Fruit fly (Drosophila melanogaster) whole organism, embryonic: ENCODE data around the gene CG6415.

Source experiments
- Aef1 ChIP-seq: fragments of 200-800 bp; sonication (Bioruptor generic); IDR thresholded peaks from 3 replicates; pipeline ENCODE4 v1.3.6; 2022; ENCODE audit warnings: missing biosample characterization, missing genetic modification characterization
- Atf3 ChIP-seq: fragments of 200-800 bp; sonication (Bioruptor generic); optimal IDR thresholded peaks from 3 replicates; lab custom pipeline; 2016; ENCODE audit warnings: missing biosample characterization, missing genetic modification characterization
- Atf6 ChIP-seq: fragments of 200-800 bp; sonication (Bioruptor generic); IDR thresholded peaks from 2 replicates; pipeline ENCODE4 v1.3.6; 2022; ENCODE audit warnings: missing biosample characterization, missing genetic modification characterization
- BtbVII ChIP-seq: fragments of 200-800 bp; sonication (Bioruptor generic); optimal IDR thresholded peaks from 3 replicates; lab custom pipeline; 2017; ENCODE audit warnings: missing biosample characterization, mild to moderate bottlenecking, missing genetic modification characterization
- CG10209 ChIP-seq: fragments of 200-800 bp; sonication (Bioruptor generic); optimal IDR thresholded peaks from 3 replicates; lab custom pipeline; 2017; ENCODE audit warnings: missing biosample characterization, mild to moderate bottlenecking, missing genetic modification characterization, missing genetic modification reagents
- CG10979 ChIP-seq: fragments of 200-800 bp; sonication (Bioruptor generic); optimal IDR thresholded peaks from 2 replicates; lab custom pipeline; 2018; ENCODE audit warnings: missing biosample characterization, mild to moderate bottlenecking, missing genetic modification characterization, moderate library complexity
- CG11696 ChIP-seq: fragments of 200-800 bp; sonication (Bioruptor generic); IDR thresholded peaks from 2 replicates; pipeline ENCODE4 v1.3.6; 2022; ENCODE audit warnings: missing biosample characterization, missing genetic modification characterization
- CG13123 ChIP-seq: fragments of 200-800 bp; sonication (Bioruptor generic); optimal IDR thresholded peaks from 2 replicates; lab custom pipeline; 2016; ENCODE audit warnings: missing biosample characterization, missing genetic modification characterization
- CG13296 ChIP-seq: fragments of 200-800 bp; sonication (Bioruptor generic); optimal IDR thresholded peaks from 3 replicates; lab custom pipeline; 2018; ENCODE audit warnings: missing biosample characterization, mild to moderate bottlenecking, missing genetic modification characterization
- CG15011 ChIP-seq: fragments of 200-800 bp; sonication (Bioruptor generic); optimal IDR thresholded peaks from 3 replicates; lab custom pipeline; 2018; ENCODE audit warnings: missing biosample characterization, mild to moderate bottlenecking, missing genetic modification characterization
- CG1647 ChIP-seq: fragments of 200-800 bp; sonication (Bioruptor generic); optimal IDR thresholded peaks from 3 replicates; lab custom pipeline; 2016; ENCODE audit warnings: missing biosample characterization, missing genetic modification characterization
- CG16815 ChIP-seq: fragments of 200-800 bp; sonication (Bioruptor generic); optimal IDR thresholded peaks from 3 replicates; lab custom pipeline; 2017; ENCODE audit warnings: missing biosample characterization, mild to moderate bottlenecking, missing genetic modification characterization
- CG2120 ChIP-seq: fragments of 200-800 bp; sonication (Bioruptor generic); optimal IDR thresholded peaks from 3 replicates; lab custom pipeline; 2016; ENCODE audit warnings: missing biosample characterization, missing genetic modification characterization
- CG2712 ChIP-seq: fragments of 200-800 bp; optimal IDR thresholded peaks from 3 replicates; lab custom pipeline; 2019; ENCODE audit warnings: missing biosample characterization, mild to moderate bottlenecking, missing genetic modification characterization, moderate library complexity
- CG33557 ChIP-seq: fragments of 200-800 bp; sonication (Bioruptor generic); optimal IDR thresholded peaks from 2 replicates; lab custom pipeline; 2019; ENCODE audit warnings: missing biosample characterization, mild to moderate bottlenecking, missing genetic modification characterization, moderate library complexity
- CG3838 ChIP-seq: fragments of 200-800 bp; sonication (Bioruptor generic); optimal IDR thresholded peaks from 3 replicates; lab custom pipeline; 2016; ENCODE audit warnings: missing biosample characterization, missing genetic modification characterization
- CG42726 ChIP-seq: fragments of 200-800 bp; sonication (Bioruptor generic); IDR thresholded peaks from 2 replicates; pipeline ENCODE4 v1.3.6; 2022; ENCODE audit warnings: missing biosample characterization, missing genetic modification characterization; ENCODE audit not compliant: partially characterized antibody
- CG4424 ChIP-seq: fragments of 200-800 bp; sonication (Bioruptor generic); optimal IDR thresholded peaks from 3 replicates; lab custom pipeline; 2016; ENCODE audit warnings: missing biosample characterization, missing genetic modification characterization
- CG6654 ChIP-seq: fragments of 200-800 bp; sonication (Bioruptor generic); optimal IDR thresholded peaks from 2 replicates; lab custom pipeline; 2017; ENCODE audit warnings: missing biosample characterization, mild to moderate bottlenecking, missing genetic modification characterization
- CG6813 ChIP-seq: fragments of 200-800 bp; sonication (Bioruptor generic); optimal IDR thresholded peaks from 2 replicates; lab custom pipeline; 2017; ENCODE audit warnings: missing biosample characterization, missing genetic modification characterization, mild to moderate bottlenecking, moderate library complexity, missing genetic modification reagents
- CG7786 ChIP-seq: fragments of 200-800 bp; sonication (Bioruptor generic); optimal IDR thresholded peaks from 2 replicates; lab custom pipeline; 2016; ENCODE audit warnings: missing biosample characterization, missing genetic modification characterization
- CG8359 ChIP-seq: fragments of 200-800 bp; sonication (Bioruptor generic); optimal IDR thresholded peaks from 2 replicates; lab custom pipeline; 2017; ENCODE audit warnings: missing biosample characterization, mild to moderate bottlenecking, missing genetic modification characterization, borderline replicate concordance
- CG9609 ChIP-seq: fragments of 200-800 bp; sonication (Bioruptor generic); optimal IDR thresholded peaks from 3 replicates; lab custom pipeline; 2016; ENCODE audit warnings: missing biosample characterization, missing genetic modification characterization
- CTCF ChIP-seq: fragments of 200-800 bp; sonication (Bioruptor generic); optimal IDR thresholded peaks from 2 replicates; lab custom pipeline; 2017; ENCODE audit warnings: missing biosample characterization, mild to moderate bottlenecking, missing genetic modification characterization, moderate library complexity
- Camta ChIP-seq: fragments of 200-800 bp; sonication (Bioruptor generic); optimal IDR thresholded peaks from 2 replicates; lab custom pipeline; 2016; ENCODE audit warnings: missing biosample characterization, missing genetic modification characterization
- CrebB ChIP-seq: fragments of 200-800 bp; sonication (Bioruptor generic); optimal IDR thresholded peaks from 3 replicates; lab custom pipeline; 2018; ENCODE audit warnings: missing biosample characterization, mild to moderate bottlenecking, missing genetic modification characterization
- D ChIP-seq, 2 experiments: fragments of 200-800 bp in 1 of 2; fragments of >200 bp in 1 of 2; sonication (Bioruptor generic) in 1 of 2; optimal IDR thresholded peaks; 2 replicates in 1 of 2; 3 replicates in 1 of 2; lab custom pipeline; 2017; ENCODE audit warnings: mild to moderate bottlenecking in 1 of 2, missing biosample characterization in 1 of 2, missing genetic modification characterization in 1 of 2, missing genetic modification reagents in 1 of 2
- Dref ChIP-seq: fragments of 200-800 bp; sonication (Bioruptor generic); IDR thresholded peaks from 2 replicates; pipeline ENCODE4 v1.3.6; 2022; ENCODE audit warnings: missing biosample characterization, missing genetic modification characterization
- Drgx ChIP-seq: fragments of 200-800 bp; sonication (Bioruptor generic); IDR thresholded peaks from 2 replicates; pipeline ENCODE4 v1.3.6; 2022; ENCODE audit warnings: missing biosample characterization, missing genetic modification characterization
- Gsc ChIP-seq: fragments of 200-800 bp; sonication (Bioruptor generic); IDR thresholded peaks from 2 replicates; pipeline ENCODE4 v1.3.6; 2022; ENCODE audit warnings: missing biosample characterization, missing genetic modification characterization
- Med ChIP-seq: fragments of 200-800 bp; sonication (Bioruptor generic); peaks from one replicate; lab custom pipeline; 2016; ENCODE audit warnings: missing biosample characterization, missing genetic modification characterization, mild to moderate bottlenecking, inconsistent platforms, moderate library complexity
- Oaz ChIP-seq: fragments of 200-800 bp; sonication (Bioruptor generic); IDR thresholded peaks from 2 replicates; pipeline ENCODE4 v1.3.6; 2022; ENCODE audit warnings: missing biosample characterization, missing genetic modification characterization
- PHDP ChIP-seq: fragments of 200-800 bp; sonication (Bioruptor generic); optimal IDR thresholded peaks from 3 replicates; lab custom pipeline; 2018; ENCODE audit warnings: missing biosample characterization, mild to moderate bottlenecking, missing genetic modification characterization, moderate library complexity
- Spps ChIP-seq: fragments of 200-800 bp; sonication (Bioruptor generic); optimal IDR thresholded peaks from 2 replicates; lab custom pipeline; 2018; ENCODE audit warnings: missing biosample characterization, mild to moderate bottlenecking, missing genetic modification characterization
- br ChIP-seq: fragments of >200 bp; optimal IDR thresholded peaks from 2 replicates; lab custom pipeline; 2017
- caup ChIP-seq: fragments of 200-800 bp; sonication (Bioruptor generic); optimal IDR thresholded peaks from 3 replicates; lab custom pipeline; 2017; ENCODE audit warnings: missing biosample characterization, mild to moderate bottlenecking, missing genetic modification characterization, moderate library complexity; ENCODE audit not compliant: severe bottlenecking
- crc ChIP-seq: fragments of 200-800 bp; sonication (Bioruptor generic); optimal IDR thresholded peaks from 2 replicates; lab custom pipeline; 2016; ENCODE audit warnings: missing biosample characterization, missing genetic modification characterization
- danr ChIP-seq: fragments of 200-800 bp; sonication (Bioruptor generic); IDR thresholded peaks from 2 replicates; pipeline ENCODE4 v1.3.6; 2022; ENCODE audit warnings: missing biosample characterization, missing genetic modification characterization
- dm ChIP-seq: fragments of 200-800 bp; sonication (Bioruptor generic); optimal IDR thresholded peaks from 3 replicates; lab custom pipeline; 2016; ENCODE audit warnings: missing biosample characterization, missing genetic modification characterization
- ems ChIP-seq: fragments of 200-800 bp; sonication (Bioruptor generic); optimal IDR thresholded peaks from 3 replicates; lab custom pipeline; 2016; ENCODE audit warnings: missing biosample characterization, missing genetic modification characterization
- eve ChIP-seq, 2 experiments: fragments of >200 bp; optimal IDR thresholded peaks; 2 replicates each; lab custom pipeline; 2017; ENCODE audit warnings: missing biosample characterization in 2 of 2, missing genetic modification characterization in 2 of 2
- gce ChIP-seq: fragments of 200-800 bp; sonication (Bioruptor generic); IDR thresholded peaks from 3 replicates; pipeline ENCODE4 v1.3.6; 2022; ENCODE audit warnings: missing biosample characterization, missing genetic modification characterization
- grau ChIP-seq: fragments of 200-800 bp; optimal IDR thresholded peaks from 3 replicates; lab custom pipeline; 2019; ENCODE audit warnings: missing biosample characterization, mild to moderate bottlenecking, missing genetic modification characterization, moderate library complexity
- hkb ChIP-seq, 2 experiments: fragments of 200-800 bp in 1 of 2; fragments of >200 bp in 1 of 2; sonication (Bioruptor generic) in 1 of 2; IDR thresholded peaks in 1 of 2; optimal IDR thresholded peaks in 1 of 2; 2 replicates each; pipeline versions ENCODE4 v1.3.6 to Lab custom; 2017 to 2022; ENCODE audit warnings: missing biosample characterization in 1 of 2, missing genetic modification characterization in 1 of 2
- ind ChIP-seq: fragments of 200-800 bp; sonication (Bioruptor generic); optimal IDR thresholded peaks from 3 replicates; lab custom pipeline; 2016; ENCODE audit warnings: missing biosample characterization, missing genetic modification characterization
- nerfin-2 ChIP-seq: fragments of 200-800 bp; sonication (Bioruptor generic); IDR thresholded peaks from 2 replicates; pipeline ENCODE4 v1.3.6; 2022; ENCODE audit warnings: missing biosample characterization, missing genetic modification characterization; ENCODE audit not compliant: partially characterized antibody
- ranshi ChIP-seq: fragments of 200-800 bp; sonication (Bioruptor generic); IDR thresholded peaks from 2 replicates; pipeline ENCODE4 v1.3.6; 2022; ENCODE audit warnings: missing biosample characterization, missing genetic modification characterization
- scrt ChIP-seq: fragments of 200-800 bp; sonication (Bioruptor generic); optimal IDR thresholded peaks from 2 replicates; lab custom pipeline; 2018; ENCODE audit warnings: missing biosample characterization, mild to moderate bottlenecking, missing genetic modification characterization, moderate library complexity
- sens-2 ChIP-seq: fragments of 200-800 bp; sonication (Bioruptor generic); IDR thresholded peaks from 2 replicates; pipeline ENCODE4 v1.3.6; 2022; ENCODE audit warnings: missing biosample characterization, missing genetic modification characterization
- sob ChIP-seq: fragments of 200-800 bp; sonication (Bioruptor generic); IDR thresholded peaks from 2 replicates; pipeline ENCODE4 v1.3.6; 2022; ENCODE audit warnings: missing biosample characterization, missing genetic modification characterization
- toy ChIP-seq: fragments of 200-800 bp; sonication (Bioruptor generic); IDR thresholded peaks from 2 replicates; pipeline ENCODE4 v1.3.6; 2022; ENCODE audit warnings: missing biosample characterization, missing genetic modification characterization
- zf30C ChIP-seq: fragments of 200-800 bp; sonication (Bioruptor generic); optimal IDR thresholded peaks from 3 replicates; lab custom pipeline; 2018; ENCODE audit warnings: missing biosample characterization, mild to moderate bottlenecking, missing genetic modification characterization

The CG6415 gene

dm6 chr2L:10680584-10681080 lies 22.8 kb upstream of the CG6415 start, which contains the start of gene CG17105 (continued):
- no peak for TF ChIP-seq BtbVII (GFP tag; lab: Kevin White, UChicago)
- no peak for TF ChIP-seq hkb (optimal IDR thresholded peaks at IDR 0.05; lab: Kevin White, UChicago)
- TF ChIP-seq hkb (GFP tag; IDR thresholded peaks at IDR 0.05; lab: Robert Waterston, UW), result no peak
- TF ChIP-seq CG15011 (GFP tag; lab: Kevin White, UChicago), result no peak
- peak; percentile 15 for TF ChIP-seq CG2120
- no peak for TF ChIP-seq sens-2
- no peak for TF ChIP-seq Spps
- TF ChIP-seq ems (GFP tag; lab: Kevin White, UChicago), result no peak
- no peak for TF ChIP-seq ind (GFP tag; lab: Kevin White, UChicago)
- no peak for TF ChIP-seq Aef1
- peak; percentile 57 for TF ChIP-seq Med (GFP tag; lab: Kevin White, UChicago)
- TF ChIP-seq zf30C, result no peak
- TF ChIP-seq CG9609 (GFP tag; lab: Kevin White, UChicago), result no peak
- TF ChIP-seq CTCF (GFP tag; lab: Kevin White, UChicago), result no peak
- TF ChIP-seq grau (tag; lab: Kevin White, UChicago), result peak; percentile 80
- no peak for TF ChIP-seq CG3838 (GFP tag; lab: Kevin White, UChicago)
- no peak for TF ChIP-seq br (lab: Kevin White, UChicago)
- TF ChIP-seq ranshi (GFP tag; lab: Robert Waterston, UW), result no peak
- TF ChIP-seq toy (GFP tag; lab: Robert Waterston, UW), result no peak
- TF ChIP-seq CG6654 (GFP tag; lab: Kevin White, UChicago), result no peak
- no peak for TF ChIP-seq scrt (GFP tag; lab: Kevin White, UChicago)
- no peak for TF ChIP-seq Dref (GFP tag; lab: Robert Waterston, UW)
- no peak for TF ChIP-seq CG10979 (tag; lab: Kevin White, UChicago)
- no peak for TF ChIP-seq CG4424 (GFP tag; lab: Kevin White, UChicago)
- TF ChIP-seq CG13123 (GFP tag; lab: Kevin White, UChicago), result no peak
- no peak for TF ChIP-seq Gsc (GFP tag; lab: Robert Waterston, UW)
- no peak for TF ChIP-seq Drgx (GFP tag; lab: Robert Waterston, UW)
- no peak for TF ChIP-seq crc (GFP tag; lab: Kevin White, UChicago)
- no peak for TF ChIP-seq sob (GFP tag; lab: Robert Waterston, UW)
- TF ChIP-seq PHDP, result peak; percentile 15
- no peak for TF ChIP-seq nerfin-2 (GFP tag; lab: Robert Waterston, UW)
- TF ChIP-seq eve (GFP tag; optimal IDR thresholded peaks at IDR 0.05; lab: Kevin White, UChicago), result no peak
- TF ChIP-seq CG13296 (GFP tag; lab: Kevin White, UChicago), result no peak
- no peak for TF ChIP-seq Oaz
- TF ChIP-seq danr (GFP tag; lab: Robert Waterston, UW), result no peak
- no peak for TF ChIP-seq dm (GFP tag; lab: Kevin White, UChicago)
- TF ChIP-seq CG2712 (tag; lab: Kevin White, UChicago), result no peak
- TF ChIP-seq CG16815 (GFP tag; lab: Kevin White, UChicago), result no peak
- TF ChIP-seq CG42726, result no peak
- TF ChIP-seq D (optimal IDR thresholded peaks at IDR 0.05; lab: Kevin White, UChicago), result no peak
- no peak for TF ChIP-seq D (GFP tag; optimal IDR thresholded peaks at IDR 0.05; lab: Kevin White, UChicago)
- no peak for TF ChIP-seq gce (GFP tag; lab: Robert Waterston, UW)
- no peak for TF ChIP-seq Camta
- TF ChIP-seq Atf6 (GFP tag; lab: Robert Waterston, UW), result no peak
- TF ChIP-seq CG6813 (GFP tag; lab: Kevin White, UChicago), result no peak
- TF ChIP-seq Atf3 (GFP tag; lab: Kevin White, UChicago), result no peak
- TF ChIP-seq CG11696, result no peak
- TF ChIP-seq CG1647 (GFP tag; lab: Kevin White, UChicago), result no peak
- no peak for TF ChIP-seq CG10209 (GFP tag; lab: Kevin White, UChicago)
- no peak for TF ChIP-seq CG33557
- no peak for TF ChIP-seq CrebB
- TF ChIP-seq caup (GFP tag; lab: Kevin White, UChicago), result no peak
- TF ChIP-seq CG7786 (GFP tag; lab: Kevin White, UChicago), result no peak
- TF ChIP-seq CG8359 (GFP tag; lab: Kevin White, UChicago), result no peak
